Worm (Caenorhabditis elegans) whole organism, early embryonic: Measurements from ENCODE around the gene slc-25A26.

Experiments used
- B0310.2 ChIP-seq: sonication (generic microtip); optimal IDR thresholded peaks from 2 replicates; lab custom pipeline; 2016; ENCODE audit warnings: mild to moderate bottlenecking, missing genetic modification characterization, missing compliant biosample characterization
- F13C5.2 ChIP-seq: sonication (generic microtip); optimal IDR thresholded peaks from 2 replicates; lab custom pipeline; 2017; ENCODE audit warnings: mild to moderate bottlenecking, missing genetic modification characterization, inconsistent platforms, missing compliant biosample characterization
- aly-1 ChIP-seq: sonication (generic microtip); optimal IDR thresholded peaks from 2 replicates; lab custom pipeline; 2016; ENCODE audit warnings: missing genetic modification characterization, missing compliant biosample characterization
- ama-1 ChIP-seq: fragments of 150-350 bp; optimal IDR thresholded peaks from 2 replicates; lab custom pipeline; 2014
- ceh-13 ChIP-seq: fragments of 200-800 bp; sonication (Bioruptor generic); optimal IDR thresholded peaks from 2 replicates; lab custom pipeline; 2018; ENCODE audit warnings: mild to moderate bottlenecking, missing genetic modification characterization, missing compliant biosample characterization
- ceh-36 ChIP-seq: sonication (generic microtip); optimal IDR thresholded peaks from 2 replicates; lab custom pipeline; 2016; ENCODE audit warnings: missing genetic modification characterization, inconsistent platforms, missing compliant biosample characterization
- ets-7 ChIP-seq: sonication (generic microtip); optimal IDR thresholded peaks from 2 replicates; lab custom pipeline; 2016; ENCODE audit warnings: missing genotype, missing genetic modification characterization, missing compliant biosample characterization
- flt-1 ChIP-seq: fragments of 200-800 bp; sonication (Bioruptor generic); IDR thresholded peaks from 2 replicates; pipeline ENCODE4 v1.3.6; 2022; ENCODE audit warnings: missing genetic modification characterization, missing compliant biosample characterization
- hmbx-1 ChIP-seq: sonication (generic microtip); optimal IDR thresholded peaks from 2 replicates; lab custom pipeline; 2016; ENCODE audit warnings: mild to moderate bottlenecking, missing genetic modification characterization, missing compliant biosample characterization
- hmg-4 ChIP-seq: fragments of 200-800 bp; sonication (Bioruptor generic); optimal IDR thresholded peaks from 2 replicates; lab custom pipeline; 2018; ENCODE audit warnings: mild to moderate bottlenecking, missing genetic modification characterization, missing compliant biosample characterization
- hnd-1 ChIP-seq: sonication (generic microtip); optimal IDR thresholded peaks from 2 replicates; lab custom pipeline; 2016; ENCODE audit warnings: missing genetic modification characterization, missing compliant biosample characterization
- pes-1 ChIP-seq: fragments of 200-800 bp; sonication (Bioruptor generic); IDR thresholded peaks from 2 replicates; pipeline ENCODE4 v1.3.6; 2022; ENCODE audit warnings: missing genetic modification reagents, missing genetic modification characterization, missing compliant biosample characterization
- scrt-1 ChIP-seq: fragments of 200-800 bp; sonication (Bioruptor generic); IDR thresholded peaks from 2 replicates; pipeline ENCODE4 v1.3.6; 2022; ENCODE audit warnings: missing genetic modification characterization, missing compliant biosample characterization
- sea-1 ChIP-seq: fragments of 200-800 bp; sonication (Bioruptor generic); conservative IDR thresholded peaks from 2 replicates; pipeline ENCODE4 v1.3.6; 2022; ENCODE audit warnings: missing genetic modification characterization, missing compliant biosample characterization
- tbx-11 ChIP-seq: fragments of 200-800 bp; sonication (Bioruptor generic); IDR thresholded peaks from 2 replicates; pipeline ENCODE4 v1.3.6; 2022; ENCODE audit warnings: missing genetic modification characterization, missing compliant biosample characterization
- tbx-37 ChIP-seq: fragments of 200-800 bp; sonication (Bioruptor generic); conservative IDR thresholded peaks from 2 replicates; pipeline ENCODE4 v1.3.6; 2022; ENCODE audit warnings: missing genetic modification reagents, missing genetic modification characterization, missing compliant biosample characterization
- tra-4 ChIP-seq: sonication (generic microtip); optimal IDR thresholded peaks from 2 replicates; lab custom pipeline; 2017; ENCODE audit warnings: missing genetic modification characterization, missing compliant biosample characterization

slc-25A26 gene

ce11 chrIV:8933575-8933974 is 3.3 kb downstream of the slc-25A26 start, which contains the start of gene D1046.4:
Gene D1046.4 (plus strand): TSS chrIV:8933875.
- TF ChIP-seq flt-1 (GFP tag; lab: Robert Waterston, UW) (no peak), tbx-11 (GFP tag; lab: Robert Waterston, UW) (no peak), ets-7 (tag; lab: Kevin White, UChicago) (no peak), sea-1 (GFP tag; lab: Robert Waterston, UW) (no peak), ceh-13 (GFP tag; lab: Kevin White, UChicago) (no peak), hmbx-1 (tag; lab: Kevin White, UChicago) (no peak), hmg-4 (GFP tag; lab: Kevin White, UChicago) (no peak), tbx-37 (GFP tag; lab: Robert Waterston, UW) (no peak), hnd-1 (tag; lab: Kevin White, UChicago) (no peak), ceh-36 (tag; lab: Kevin White, UChicago) (no peak), B0310.2 (tag; lab: Kevin White, UChicago) (no peak)

ce11 chrIV:8943430-8943829 is 13.2 kb downstream of the slc-25A26 start:
- no peak for TF ChIP-seq aly-1 (tag; lab: Kevin White, UChicago)

ce11 chrIV:8947146-8947545 is 16.9 kb downstream of the slc-25A26 start:
- TF ChIP-seq tbx-11 (GFP tag; lab: Robert Waterston, UW): no peak
- TF ChIP-seq ceh-13 (GFP tag; lab: Kevin White, UChicago): no peak
- TF ChIP-seq hmg-4 (GFP tag; lab: Kevin White, UChicago): no peak
- no peak for TF ChIP-seq tra-4 (tag; lab: Kevin White, UChicago)
- TF ChIP-seq flt-1 (GFP tag; lab: Robert Waterston, UW): no peak
- TF ChIP-seq hmbx-1 (tag; lab: Kevin White, UChicago): no peak
- no peak for TF ChIP-seq F13C5.2 (tag; lab: Kevin White, UChicago)
- no peak for TF ChIP-seq hnd-1 (tag; lab: Kevin White, UChicago)
- TF ChIP-seq ets-7 (tag; lab: Kevin White, UChicago): no peak
- TF ChIP-seq ceh-36 (tag; lab: Kevin White, UChicago): no peak
- TF ChIP-seq sea-1 (GFP tag; lab: Robert Waterston, UW): no peak
- no peak for TF ChIP-seq aly-1 (tag; lab: Kevin White, UChicago)

- TF ChIP-seq ama-1 (lab: Kevin White, UChicago) (no peak), ets-7 (tag; lab: Kevin White, UChicago) (no peak), scrt-1 (GFP tag; lab: Robert Waterston, UW) (no peak), tbx-11 (GFP tag; lab: Robert Waterston, UW) (no peak), B0310.2 (tag; lab: Kevin White, UChicago) (no peak), aly-1 (tag; lab: Kevin White, UChicago) (no peak), ceh-13 (GFP tag; lab: Kevin White, UChicago) (no peak), tra-4 (tag; lab: Kevin White, UChicago) (no peak), tbx-37 (GFP tag; lab: Robert Waterston, UW) (no peak), sea-1 (GFP tag; lab: Robert Waterston, UW) (no peak), hmg-4 (GFP tag; lab: Kevin White, UChicago) (no peak), hnd-1 (tag; lab: Kevin White, UChicago) (no peak), flt-1 (GFP tag; lab: Robert Waterston, UW) (no peak), ceh-36 (tag; lab: Kevin White, UChicago) (no peak), hmbx-1 (tag; lab: Kevin White, UChicago) (no peak), F13C5.2 (tag; lab: Kevin White, UChicago) (no peak), pes-1 (GFP tag; lab: Robert Waterston, UW) (no peak)
These were observed 19.1 kb downstream of the slc-25A26 start for ce11 chrIV:8949078-8950039.

- no peak for TF ChIP-seq hmg-4 (GFP tag; lab: Kevin White, UChicago)
These were observed 21.8 kb downstream of the slc-25A26 start for ce11 chrIV:8951953-8952567.

ce11 chrIV:8954126-8954525 is 23.9 kb downstream of the slc-25A26 start:
- TF ChIP-seq hmbx-1 (tag; lab: Kevin White, UChicago) (no peak), tbx-11 (GFP tag; lab: Robert Waterston, UW) (no peak), B0310.2 (tag; lab: Kevin White, UChicago) (no peak), flt-1 (GFP tag; lab: Robert Waterston, UW) (no peak), hmg-4 (GFP tag; lab: Kevin White, UChicago) (no peak), tbx-37 (GFP tag; lab: Robert Waterston, UW) (no peak), aly-1 (tag; lab: Kevin White, UChicago) (no peak), sea-1 (GFP tag; lab: Robert Waterston, UW) (no peak), pes-1 (GFP tag; lab: Robert Waterston, UW) (no peak), ama-1 (lab: Kevin White, UChicago) (no peak), scrt-1 (GFP tag; lab: Robert Waterston, UW) (no peak), F13C5.2 (tag; lab: Kevin White, UChicago) (no peak), ets-7 (tag; lab: Kevin White, UChicago) (no peak), ceh-36 (tag; lab: Kevin White, UChicago) (no peak), ceh-13 (GFP tag; lab: Kevin White, UChicago) (no peak), hnd-1 (tag; lab: Kevin White, UChicago) (no peak), tra-4 (tag; lab: Kevin White, UChicago) (no peak)
